Fruit fly (Drosophila melanogaster): ENCODE results near the gene Ilp8.

The Ilp8 gene

DNA sequence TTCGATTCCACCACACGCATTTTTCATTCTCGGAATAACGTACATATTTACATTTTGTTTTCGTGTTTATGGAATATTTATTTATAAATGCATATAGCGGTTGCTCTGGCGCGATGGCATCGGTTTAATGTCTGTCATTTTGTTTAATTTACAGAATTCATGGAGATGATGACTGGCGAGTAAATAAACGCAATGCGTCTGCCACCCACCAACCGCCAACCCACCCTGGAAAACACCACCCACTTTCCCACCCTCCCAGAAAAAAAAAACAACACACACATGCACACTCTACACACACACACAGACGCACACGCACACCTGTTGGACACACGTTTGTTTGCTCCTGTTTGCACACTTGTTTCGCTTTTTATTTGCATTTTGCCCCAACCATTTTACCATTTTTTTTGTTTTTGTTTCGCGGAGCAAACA is 15.9 kb upstream of the Ilp8 start (continued):
- peak; percentile 56 for TF ChIP-seq nerfin-1 (tag; optimal IDR thresholded peaks at IDR 0.05)
- TF ChIP-seq grau (tag; optimal IDR thresholded peaks at IDR 0.05) = peak; percentile 6
- TF ChIP-seq CG12071 (GFP tag; optimal IDR thresholded peaks at IDR 0.05) = peak; percentile 32
- TF ChIP-seq gsb (GFP tag; IDR thresholded peaks at IDR 0.05) = no peak
- peak; percentile 65 for TF ChIP-seq CG12769 (tag; optimal IDR thresholded peaks at IDR 0.05)
- no peak for TF ChIP-seq dan (GFP tag; IDR thresholded peaks at IDR 0.05)
- TF ChIP-seq CG42726 (GFP tag; IDR thresholded peaks at IDR 0.05; ENCODE audit: partially characterized antibody) = no peak
- peak; percentile 92 for TF ChIP-seq kah (GFP tag; optimal IDR thresholded peaks at IDR 0.05)
- peak; percentile 12 for TF ChIP-seq CG12391 (tag; optimal IDR thresholded peaks at IDR 0.05)
- TF ChIP-seq CG12659 (GFP tag; optimal IDR thresholded peaks at IDR 0.05) = peak; percentile 17
- TF ChIP-seq CG18262 (tag; optimal IDR thresholded peaks at IDR 0.05) = no peak
- TF ChIP-seq ci (GFP tag; IDR thresholded peaks at IDR 0.05) = peak; percentile 68; the same call in 2 of the 3 replicates
- TF ChIP-seq CG4404 (GFP tag; IDR thresholded peaks at IDR 0.05) = no peak
- peak; percentile 38 for TF ChIP-seq CG13424 (tag; optimal IDR thresholded peaks at IDR 0.05)
- TF ChIP-seq CrebB (tag; optimal IDR thresholded peaks at IDR 0.05) = peak; percentile 37
- 0 out of 2 replicates have a peak, but pooled peaks have one; percentile 33 for TF ChIP-seq Bgb (GFP tag; IDR thresholded peaks at IDR 0.05; ENCODE audit: partially characterized antibody)
- TF ChIP-seq CG5180 (GFP tag; optimal IDR thresholded peaks at IDR 0.05) = peak; percentile 41
- TF ChIP-seq unpg (GFP tag; optimal IDR thresholded peaks at IDR 0.05) = peak; percentile 25
- no peak for TF ChIP-seq Camta (GFP tag; optimal IDR thresholded peaks at IDR 0.05)
- peak; percentile 39 for TF ChIP-seq Ets65A (GFP tag)
- TF ChIP-seq CG10274 (GFP tag; optimal IDR thresholded peaks at IDR 0.05) = peak; percentile 12
- peak; percentile 43 for TF ChIP-seq twi (tag; optimal IDR thresholded peaks at IDR 0.05)
- peak; percentile 33 for TF ChIP-seq odd (GFP tag; optimal IDR thresholded peaks at IDR 0.05)
- peak; percentile 56 for TF ChIP-seq CG10431 (GFP tag; optimal IDR thresholded peaks at IDR 0.05)
- TF ChIP-seq Hr39 (optimal IDR thresholded peaks at IDR 0.05) = no peak
- peak; percentile 5 for TF ChIP-seq CG17186 (GFP tag; optimal IDR thresholded peaks at IDR 0.05)
- TF ChIP-seq CG17385 (GFP tag; optimal IDR thresholded peaks at IDR 0.05) = peak; percentile 36
- peak; percentile 15 for TF ChIP-seq sug (tag; optimal IDR thresholded peaks at IDR 0.05)
- TF ChIP-seq sr (GFP tag; IDR thresholded peaks at IDR 0.05) = peak; percentile 48; the same call in 2 of the 3 replicates
- TF ChIP-seq CG1024 (GFP tag; IDR thresholded peaks at IDR 0.05) = no peak
- TF ChIP-seq caup (GFP tag; optimal IDR thresholded peaks at IDR 0.05; ENCODE audit: severe bottlenecking) = no peak
- no peak for TF ChIP-seq ems (GFP tag; optimal IDR thresholded peaks at IDR 0.05)
- peak; percentile 47 for TF ChIP-seq Sox100B (GFP tag; optimal IDR thresholded peaks at IDR 0.05)
- TF ChIP-seq seq (GFP tag; IDR thresholded peaks at IDR 0.05) = 0 out of 2 replicates have a peak, but pooled peaks have one; percentile 19
- peak; percentile 53 for TF ChIP-seq cg (GFP tag; optimal IDR thresholded peaks at IDR 0.05)
- no peak for TF ChIP-seq CG15479 (GFP tag; optimal IDR thresholded peaks at IDR 0.05)
- peak; percentile 81 for TF ChIP-seq ATbp (GFP tag; optimal IDR thresholded peaks at IDR 0.05)
- TF ChIP-seq Blimp-1 (GFP tag; optimal IDR thresholded peaks at IDR 0.05) = peak; percentile 60
- peak; percentile 21 for TF ChIP-seq cwo (GFP tag; optimal IDR thresholded peaks at IDR 0.05)
- no peak for TF ChIP-seq ap (GFP tag; IDR thresholded peaks at IDR 0.05)
- no peak for TF ChIP-seq Abd-B (GFP tag; optimal IDR thresholded peaks at IDR 0.05)
- TF ChIP-seq shn (GFP tag; optimal IDR thresholded peaks at IDR 0.05) = no peak
- peak; percentile 11 for TF ChIP-seq abd-A (tag; optimal IDR thresholded peaks at IDR 0.05)
- TF ChIP-seq nau (GFP tag; optimal IDR thresholded peaks at IDR 0.05) = peak; percentile 64
- TF ChIP-seq CG31441 (GFP tag; IDR thresholded peaks at IDR 0.05) = peak; percentile 15; the same call in 1 of the 2 replicates
- TF ChIP-seq CG4820 (GFP tag; optimal IDR thresholded peaks at IDR 0.05) = peak; percentile 8
- no peak for TF ChIP-seq D (optimal IDR thresholded peaks at IDR 0.05)
- TF ChIP-seq D (GFP tag; optimal IDR thresholded peaks at IDR 0.05) = peak; percentile 36
- peak; percentile 21 for TF ChIP-seq CG2202 (tag; optimal IDR thresholded peaks at IDR 0.05)
- TF ChIP-seq Rfx (GFP tag; IDR thresholded peaks at IDR 0.05) = 0 out of 2 replicates have a peak, but pooled peaks have one; percentile 5
